Worm (Caenorhabditis elegans) whole organism, young adult: ENCODE results near the gene F02D8.9.

Experiments used
- akir-1 ChIP-seq: fragments of 200-800 bp; sonication (Bioruptor generic); optimal IDR thresholded peaks from 2 replicates; lab custom pipeline; 2018; ENCODE audit warnings: mild to moderate bottlenecking, missing genetic modification characterization, moderate library complexity, missing compliant biosample characterization
- egrh-3 ChIP-seq: fragments of 200-800 bp; sonication (Bioruptor generic); IDR thresholded peaks from 2 replicates; pipeline ENCODE4 v1.3.6; 2022; ENCODE audit warnings: missing genetic modification reagents, missing genetic modification characterization, missing compliant biosample characterization
- lin-35 ChIP-seq, 3 experiments: fragments of 150-350 bp in 2 of 3; sonication (generic microtip) in 1 of 3; optimal IDR thresholded peaks; 2 replicates each; lab custom pipeline; 2014 to 2018; ENCODE audit warnings: missing biosample characterization in 3 of 3, missing genetic modification characterization in 3 of 3, missing genetic modification reagents in 3 of 3
- nfyb-1 ChIP-seq: fragments of 200-800 bp; sonication (Bioruptor generic); IDR thresholded peaks from 2 replicates; pipeline ENCODE4 v1.3.6; 2022; ENCODE audit warnings: missing genetic modification reagents, missing genetic modification characterization, missing compliant biosample characterization
- snpc-3.4 ChIP-seq: sonication (generic microtip); optimal IDR thresholded peaks from 2 replicates; lab custom pipeline; 2017; ENCODE audit warnings: missing genetic modification characterization, mild to moderate bottlenecking, missing compliant biosample characterization, antibody characterized with exemption, moderate library complexity, missing genotype, missing genetic modification reagents
- snpc-4 ChIP-seq, 5 experiments: fragments of 150-350 bp in 1 of 5; sonication (generic microtip) in 4 of 5; optimal IDR thresholded peaks; 2 replicates each; lab custom pipeline; 2014 to 2018; ENCODE audit warnings: missing genetic modification characterization in 5 of 5, missing biosample characterization in 3 of 5, antibody characterized with exemption in 2 of 5, mild to moderate bottlenecking in 2 of 5, missing compliant biosample characterization in 2 of 5, missing genotype in 2 of 5, moderate library complexity in 2 of 5, missing genetic modification reagents in 1 of 5

ce11 chrV:14936587-14936986, 19.0 kb downstream of the F02D8.9 start, which contains the start of gene C30G7.2:
- TF ChIP-seq egrh-3, result no peak
- no peak for TF ChIP-seq lin-35 (GFP tag; optimal IDR thresholded peaks at IDR 0.05; lab: Kevin White, UChicago)
- no peak for TF ChIP-seq nfyb-1 (GFP tag; lab: Robert Waterston, UW)
- TF ChIP-seq akir-1 (GFP tag; lab: Kevin White, UChicago), result no peak
- no peak for TF ChIP-seq snpc-4 (GFP tag; optimal IDR thresholded peaks at IDR 0.05; lab: Kevin White, UChicago)
- no peak for TF ChIP-seq snpc-4 (tag; optimal IDR thresholded peaks at IDR 0.05; lab: Kevin White, UChicago)
- no peak for TF ChIP-seq snpc-3.4 (tag; lab: Kevin White, UChicago)
